Worm (Caenorhabditis elegans) whole organism, early embryonic: Measurements from ENCODE around the gene srx-38.

Experiments
- B0310.2 ChIP-seq: sonication (generic microtip); optimal IDR thresholded peaks from 2 replicates; lab custom pipeline; 2016; ENCODE audit warnings: mild to moderate bottlenecking, missing genetic modification characterization, missing compliant biosample characterization
- F13C5.2 ChIP-seq: sonication (generic microtip); optimal IDR thresholded peaks from 2 replicates; lab custom pipeline; 2017; ENCODE audit warnings: mild to moderate bottlenecking, missing genetic modification characterization, inconsistent platforms, missing compliant biosample characterization
- aly-1 ChIP-seq: sonication (generic microtip); optimal IDR thresholded peaks from 2 replicates; lab custom pipeline; 2016; ENCODE audit warnings: missing genetic modification characterization, missing compliant biosample characterization
- ama-1 ChIP-seq: fragments of 150-350 bp; optimal IDR thresholded peaks from 2 replicates; lab custom pipeline; 2014
- ceh-13 ChIP-seq: fragments of 200-800 bp; sonication (Bioruptor generic); optimal IDR thresholded peaks from 2 replicates; lab custom pipeline; 2018; ENCODE audit warnings: mild to moderate bottlenecking, missing genetic modification characterization, missing compliant biosample characterization
- ceh-36 ChIP-seq: sonication (generic microtip); optimal IDR thresholded peaks from 2 replicates; lab custom pipeline; 2016; ENCODE audit warnings: missing genetic modification characterization, inconsistent platforms, missing compliant biosample characterization
- ets-7 ChIP-seq: sonication (generic microtip); optimal IDR thresholded peaks from 2 replicates; lab custom pipeline; 2016; ENCODE audit warnings: missing genotype, missing genetic modification characterization, missing compliant biosample characterization
- flt-1 ChIP-seq: fragments of 200-800 bp; sonication (Bioruptor generic); IDR thresholded peaks from 2 replicates; pipeline ENCODE4 v1.3.6; 2022; ENCODE audit warnings: missing genetic modification characterization, missing compliant biosample characterization
- hmbx-1 ChIP-seq: sonication (generic microtip); optimal IDR thresholded peaks from 2 replicates; lab custom pipeline; 2016; ENCODE audit warnings: mild to moderate bottlenecking, missing genetic modification characterization, missing compliant biosample characterization
- hmg-4 ChIP-seq: fragments of 200-800 bp; sonication (Bioruptor generic); optimal IDR thresholded peaks from 2 replicates; lab custom pipeline; 2018; ENCODE audit warnings: mild to moderate bottlenecking, missing genetic modification characterization, missing compliant biosample characterization
- hnd-1 ChIP-seq: sonication (generic microtip); optimal IDR thresholded peaks from 2 replicates; lab custom pipeline; 2016; ENCODE audit warnings: missing genetic modification characterization, missing compliant biosample characterization
- pes-1 ChIP-seq: fragments of 200-800 bp; sonication (Bioruptor generic); IDR thresholded peaks from 2 replicates; pipeline ENCODE4 v1.3.6; 2022; ENCODE audit warnings: missing genetic modification reagents, missing genetic modification characterization, missing compliant biosample characterization
- scrt-1 ChIP-seq: fragments of 200-800 bp; sonication (Bioruptor generic); IDR thresholded peaks from 2 replicates; pipeline ENCODE4 v1.3.6; 2022; ENCODE audit warnings: missing genetic modification characterization, missing compliant biosample characterization
- sea-1 ChIP-seq: fragments of 200-800 bp; sonication (Bioruptor generic); conservative IDR thresholded peaks from 2 replicates; pipeline ENCODE4 v1.3.6; 2022; ENCODE audit warnings: missing genetic modification characterization, missing compliant biosample characterization
- tbx-11 ChIP-seq: fragments of 200-800 bp; sonication (Bioruptor generic); IDR thresholded peaks from 2 replicates; pipeline ENCODE4 v1.3.6; 2022; ENCODE audit warnings: missing genetic modification characterization, missing compliant biosample characterization
- tbx-37 ChIP-seq: fragments of 200-800 bp; sonication (Bioruptor generic); conservative IDR thresholded peaks from 2 replicates; pipeline ENCODE4 v1.3.6; 2022; ENCODE audit warnings: missing genetic modification reagents, missing genetic modification characterization, missing compliant biosample characterization
- tra-4 ChIP-seq: sonication (generic microtip); optimal IDR thresholded peaks from 2 replicates; lab custom pipeline; 2017; ENCODE audit warnings: missing genetic modification characterization, missing compliant biosample characterization

Gene srx-38

DNA sequence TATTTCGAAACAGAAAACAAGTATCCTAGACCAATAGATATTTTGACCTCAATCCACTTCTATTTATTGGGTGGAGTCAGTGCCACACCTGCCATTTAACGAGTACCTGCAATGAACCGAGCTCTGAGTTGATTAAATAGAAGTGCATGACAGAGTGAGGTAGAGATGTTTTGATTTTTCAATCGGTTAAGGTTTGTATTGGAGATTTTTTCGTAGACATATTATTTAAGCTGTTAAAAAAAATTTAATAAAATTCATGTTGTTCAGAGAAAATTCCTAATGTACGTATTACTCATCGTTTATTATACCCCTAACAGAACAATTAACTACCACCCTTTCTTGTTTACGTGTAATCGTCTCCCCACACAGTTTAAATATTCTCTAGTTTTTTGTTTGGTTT lies at the start of gene srx-38:
srx-38 (minus strand) TSS at position 101 of the 400 bp plus-strand sequence.
- TF ChIP-seq ceh-13 (GFP tag; lab: Kevin White, UChicago) = no peak
- TF ChIP-seq tra-4 (tag; lab: Kevin White, UChicago) = no peak
- no peak for TF ChIP-seq ama-1 (lab: Kevin White, UChicago)
- no peak for TF ChIP-seq scrt-1 (GFP tag; lab: Robert Waterston, UW)
- TF ChIP-seq ceh-36 (tag; lab: Kevin White, UChicago) = no peak
- no peak for TF ChIP-seq aly-1 (tag; lab: Kevin White, UChicago)
- no peak for TF ChIP-seq tbx-11 (GFP tag; lab: Robert Waterston, UW)
- no peak for TF ChIP-seq flt-1 (GFP tag; lab: Robert Waterston, UW)
- no peak for TF ChIP-seq pes-1 (GFP tag; lab: Robert Waterston, UW)
- no peak for TF ChIP-seq hmg-4 (GFP tag; lab: Kevin White, UChicago)
- TF ChIP-seq hnd-1 (tag; lab: Kevin White, UChicago) = no peak
- TF ChIP-seq B0310.2 = no peak
- TF ChIP-seq F13C5.2 (tag; lab: Kevin White, UChicago) = no peak
- TF ChIP-seq ets-7 (tag; lab: Kevin White, UChicago) = no peak
- no peak for TF ChIP-seq tbx-37 (GFP tag; lab: Robert Waterston, UW)
- TF ChIP-seq sea-1 (GFP tag; lab: Robert Waterston, UW) = no peak
- no peak for TF ChIP-seq hmbx-1 (tag; lab: Kevin White, UChicago)

DNA sequence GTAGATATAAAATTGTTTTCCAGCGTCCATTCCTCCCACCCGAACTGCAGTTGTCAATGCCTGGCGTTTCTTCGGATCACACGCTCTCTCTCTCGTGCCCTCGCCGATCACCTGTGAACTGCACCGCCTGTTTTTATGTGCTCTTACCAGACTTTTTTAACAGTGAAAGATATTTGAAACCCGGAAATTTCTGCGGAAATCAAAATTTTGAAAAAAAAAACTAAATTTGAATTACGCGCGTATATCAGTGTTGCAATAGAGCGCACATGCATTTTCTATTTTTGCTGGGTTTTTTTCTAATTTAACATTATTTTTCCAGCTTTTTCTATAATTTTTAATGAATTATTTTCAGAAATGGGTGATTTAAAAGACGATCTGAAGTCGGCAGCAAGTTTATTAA lies 48.7 kb upstream of the srx-38 start, which contains the start of gene ttc-37:
ttc-37 (plus strand) TSS at position 349 of the 400 bp plus-strand sequence.
- TF ChIP-seq ets-7 (tag; lab: Kevin White, UChicago) (no peak), scrt-1 (GFP tag; lab: Robert Waterston, UW) (no peak), B0310.2 (no peak), ama-1 (lab: Kevin White, UChicago) (no peak), hmbx-1 (tag; lab: Kevin White, UChicago) (no peak), sea-1 (GFP tag; lab: Robert Waterston, UW) (no peak), flt-1 (GFP tag; lab: Robert Waterston, UW) (no peak), hmg-4 (GFP tag; lab: Kevin White, UChicago) (no peak), aly-1 (tag; lab: Kevin White, UChicago) (no peak), hnd-1 (tag; lab: Kevin White, UChicago) (no peak), F13C5.2 (tag; lab: Kevin White, UChicago) (no peak), ceh-36 (tag; lab: Kevin White, UChicago) (no peak), ceh-13 (GFP tag; lab: Kevin White, UChicago) (no peak), tbx-11 (GFP tag; lab: Robert Waterston, UW) (no peak), tra-4 (tag; lab: Kevin White, UChicago) (no peak), tbx-37 (GFP tag; lab: Robert Waterston, UW) (no peak), pes-1 (GFP tag; lab: Robert Waterston, UW) (no peak)

ce11 chrV:5203643-5204042 lies 48.2 kb upstream of the srx-38 start:
- TF ChIP-seq hnd-1 (tag; lab: Kevin White, UChicago) (no peak), tbx-11 (GFP tag; lab: Robert Waterston, UW) (no peak)

DNA sequence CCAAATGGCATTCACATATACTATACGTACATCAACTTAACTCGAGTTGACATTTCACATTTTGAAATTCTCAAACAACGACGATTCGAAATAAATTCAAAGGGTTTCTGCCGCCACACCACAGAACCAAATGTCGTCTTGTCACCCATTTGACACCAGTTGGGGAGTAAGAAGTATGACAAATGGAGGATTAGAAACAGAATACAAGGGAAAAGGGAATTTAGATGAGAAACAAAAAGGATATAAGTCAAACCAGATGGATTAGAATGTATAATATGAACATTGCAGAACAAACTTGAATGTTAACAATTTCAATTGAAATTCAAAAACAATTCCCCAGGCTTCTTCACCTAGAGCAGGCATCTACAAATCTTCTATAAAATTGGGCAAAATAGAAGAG lies 46.3 kb upstream of the srx-38 start:
- TF ChIP-seq pes-1 (GFP tag; lab: Robert Waterston, UW) = no peak
- TF ChIP-seq tbx-11 (GFP tag; lab: Robert Waterston, UW) = no peak
- TF ChIP-seq scrt-1 (GFP tag; lab: Robert Waterston, UW) = no peak
- no peak for TF ChIP-seq F13C5.2 (tag; lab: Kevin White, UChicago)
- no peak for TF ChIP-seq tra-4 (tag; lab: Kevin White, UChicago)
- no peak for TF ChIP-seq tbx-37 (GFP tag; lab: Robert Waterston, UW)
- TF ChIP-seq ceh-36 (tag; lab: Kevin White, UChicago) = no peak
- TF ChIP-seq sea-1 (GFP tag; lab: Robert Waterston, UW) = no peak
- no peak for TF ChIP-seq B0310.2
- no peak for TF ChIP-seq ama-1 (lab: Kevin White, UChicago)
- TF ChIP-seq ets-7 (tag; lab: Kevin White, UChicago) = no peak
- no peak for TF ChIP-seq hmg-4 (GFP tag; lab: Kevin White, UChicago)
- TF ChIP-seq flt-1 (GFP tag; lab: Robert Waterston, UW) = no peak
- TF ChIP-seq ceh-13 (GFP tag; lab: Kevin White, UChicago) = no peak
- no peak for TF ChIP-seq hnd-1 (tag; lab: Kevin White, UChicago)

- TF ChIP-seq ceh-36 (tag; lab: Kevin White, UChicago) (no peak), aly-1 (tag; lab: Kevin White, UChicago) (no peak), F13C5.2 (tag; lab: Kevin White, UChicago) (no peak), ets-7 (tag; lab: Kevin White, UChicago) (no peak), hmbx-1 (tag; lab: Kevin White, UChicago) (no peak), flt-1 (GFP tag; lab: Robert Waterston, UW) (no peak), ceh-13 (GFP tag; lab: Kevin White, UChicago) (no peak), tra-4 (tag; lab: Kevin White, UChicago) (no peak), ama-1 (lab: Kevin White, UChicago) (no peak), pes-1 (GFP tag; lab: Robert Waterston, UW) (no peak), sea-1 (GFP tag; lab: Robert Waterston, UW) (no peak), tbx-37 (GFP tag; lab: Robert Waterston, UW) (no peak), hmg-4 (GFP tag; lab: Kevin White, UChicago) (no peak), scrt-1 (GFP tag; lab: Robert Waterston, UW) (no peak), B0310.2 (no peak), tbx-11 (GFP tag; lab: Robert Waterston, UW) (no peak), hnd-1 (tag; lab: Kevin White, UChicago) (no peak)
These were observed 44.8 kb upstream of the srx-38 start for ce11 chrV:5200188-5200587.

DNA sequence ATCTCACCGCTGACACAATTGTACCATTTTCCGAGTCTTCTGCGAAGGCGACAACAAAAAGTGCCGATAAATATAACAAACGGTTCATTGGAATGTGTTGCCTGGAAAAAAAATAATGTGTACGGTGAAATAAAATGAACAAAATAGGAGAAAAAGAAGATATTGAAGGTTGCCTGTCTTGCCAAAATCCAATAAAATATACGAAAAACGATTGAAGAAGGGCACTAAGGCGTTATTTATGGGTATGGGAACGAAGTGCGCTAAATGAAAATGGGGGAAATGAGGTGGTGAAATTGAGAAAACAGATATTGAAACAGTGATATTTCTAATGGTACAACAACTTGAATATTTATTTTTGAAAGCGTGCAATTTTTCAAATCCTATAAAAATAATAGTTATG lies 42.8 kb upstream of the srx-38 start, which contains the start of gene Y47A7.2:
Y47A7.2 (minus strand) TSS at position 101 of the 400 bp plus-strand sequence.
- TF ChIP-seq tra-4 (tag; lab: Kevin White, UChicago) (no peak), hnd-1 (tag; lab: Kevin White, UChicago) (no peak), ceh-13 (GFP tag; lab: Kevin White, UChicago) (no peak), aly-1 (tag; lab: Kevin White, UChicago) (no peak), flt-1 (GFP tag; lab: Robert Waterston, UW) (no peak), hmbx-1 (tag; lab: Kevin White, UChicago) (no peak), tbx-11 (GFP tag; lab: Robert Waterston, UW) (no peak), pes-1 (GFP tag; lab: Robert Waterston, UW) (no peak), tbx-37 (GFP tag; lab: Robert Waterston, UW) (no peak), ceh-36 (tag; lab: Kevin White, UChicago) (no peak), scrt-1 (GFP tag; lab: Robert Waterston, UW) (no peak), hmg-4 (GFP tag; lab: Kevin White, UChicago) (no peak), B0310.2 (no peak), ets-7 (tag; lab: Kevin White, UChicago) (no peak)
